Fruit fly (Drosophila melanogaster) whole organism, embryonic: Measurements from ENCODE around the gene CG9737.

Experiments
- Ada2b ChIP-seq: fragments of 200-800 bp; sonication (Bioruptor generic); IDR thresholded peaks from 2 replicates; pipeline ENCODE4 v1.3.6; 2022; ENCODE audit warnings: missing biosample characterization, missing genetic modification characterization
- Atf-2 ChIP-seq: fragments of 200-800 bp; sonication (Bioruptor generic); optimal IDR thresholded peaks from 2 replicates; lab custom pipeline; 2016; ENCODE audit warnings: missing biosample characterization, missing genetic modification characterization
- Atf6 ChIP-seq: fragments of 200-800 bp; sonication (Bioruptor generic); IDR thresholded peaks from 2 replicates; pipeline ENCODE4 v1.3.6; 2022; ENCODE audit warnings: missing biosample characterization, missing genetic modification characterization
- Awh ChIP-seq: fragments of 200-800 bp; sonication (Bioruptor generic); IDR thresholded peaks from 2 replicates; pipeline ENCODE4, ENCODE4 v1.3.6; 2022; ENCODE audit warnings: missing biosample characterization, missing genetic modification characterization
- BtbVII ChIP-seq: fragments of 200-800 bp; sonication (Bioruptor generic); optimal IDR thresholded peaks from 3 replicates; lab custom pipeline; 2017; ENCODE audit warnings: missing biosample characterization, mild to moderate bottlenecking, missing genetic modification characterization
- CG10147 ChIP-seq: fragments of 200-800 bp; sonication (Bioruptor generic); optimal IDR thresholded peaks from 2 replicates; lab custom pipeline; 2019; ENCODE audit warnings: missing biosample characterization, mild to moderate bottlenecking, missing genetic modification characterization, moderate library complexity
- CG12744 ChIP-seq: fragments of 200-800 bp; sonication (Bioruptor generic); optimal IDR thresholded peaks from 2 replicates; lab custom pipeline; 2016; ENCODE audit warnings: missing biosample characterization, missing genetic modification characterization
- CG13775 ChIP-seq: fragments of 200-800 bp; sonication (Bioruptor generic); optimal IDR thresholded peaks from 3 replicates; lab custom pipeline; 2017; ENCODE audit warnings: missing biosample characterization, mild to moderate bottlenecking, missing genetic modification characterization
- CG13894 ChIP-seq: fragments of 200-800 bp; sonication (Bioruptor generic); optimal IDR thresholded peaks from 3 replicates; lab custom pipeline; 2018; ENCODE audit warnings: missing biosample characterization, mild to moderate bottlenecking, missing genetic modification characterization, moderate library complexity
- CG1602 ChIP-seq: fragments of 200-800 bp; sonication (Bioruptor generic); optimal IDR thresholded peaks from 3 replicates; lab custom pipeline; 2016; ENCODE audit warnings: missing biosample characterization, missing genetic modification characterization
- CG2678 ChIP-seq: fragments of 200-800 bp; sonication (Bioruptor generic); optimal IDR thresholded peaks from 3 replicates; lab custom pipeline; 2019; ENCODE audit warnings: missing biosample characterization, mild to moderate bottlenecking, missing genetic modification characterization, moderate library complexity
- CG2889 ChIP-seq: fragments of 200-800 bp; sonication (Bioruptor generic); IDR thresholded peaks from 3 replicates; pipeline ENCODE4 v1.3.6; 2022; ENCODE audit warnings: missing biosample characterization, missing genetic modification characterization
- CG31365 ChIP-seq: fragments of 200-800 bp; sonication (Bioruptor generic); optimal IDR thresholded peaks from 2 replicates; lab custom pipeline; 2018; ENCODE audit warnings: missing biosample characterization, mild to moderate bottlenecking, missing genetic modification characterization
- CG32772 ChIP-seq: fragments of 200-800 bp; sonication (Bioruptor generic); IDR thresholded peaks from 2 replicates; pipeline ENCODE4 v1.3.6; 2022; ENCODE audit warnings: missing biosample characterization, missing genetic modification characterization
- CG3281 ChIP-seq: fragments of 200-800 bp; sonication (Bioruptor generic); optimal IDR thresholded peaks from 3 replicates; lab custom pipeline; 2017; ENCODE audit warnings: missing biosample characterization, mild to moderate bottlenecking, missing genetic modification characterization
- CG34376 ChIP-seq: fragments of 200-800 bp; sonication (Bioruptor generic); optimal IDR thresholded peaks from 2 replicates; lab custom pipeline; 2018; ENCODE audit warnings: missing biosample characterization, mild to moderate bottlenecking, missing genetic modification characterization
- CG3838 ChIP-seq: fragments of 200-800 bp; sonication (Bioruptor generic); optimal IDR thresholded peaks from 3 replicates; lab custom pipeline; 2016; ENCODE audit warnings: missing biosample characterization, missing genetic modification characterization
- CG3995 ChIP-seq: fragments of 200-800 bp; sonication (Bioruptor generic); optimal IDR thresholded peaks from 3 replicates; lab custom pipeline; 2016; ENCODE audit warnings: missing biosample characterization, missing genetic modification characterization
- CG6683 ChIP-seq: fragments of 200-800 bp; sonication (Bioruptor generic); optimal IDR thresholded peaks from 2 replicates; lab custom pipeline; 2017; ENCODE audit warnings: missing biosample characterization, mild to moderate bottlenecking, missing genetic modification characterization, missing genetic modification reagents
- D ChIP-seq, 2 experiments: fragments of 200-800 bp in 1 of 2; fragments of >200 bp in 1 of 2; sonication (Bioruptor generic) in 1 of 2; optimal IDR thresholded peaks; 2 replicates in 1 of 2; 3 replicates in 1 of 2; lab custom pipeline; 2017; ENCODE audit warnings: mild to moderate bottlenecking in 1 of 2, missing biosample characterization in 1 of 2, missing genetic modification characterization in 1 of 2, missing genetic modification reagents in 1 of 2
- Dek ChIP-seq: fragments of 200-800 bp; sonication (Bioruptor generic); optimal IDR thresholded peaks from 3 replicates; lab custom pipeline; 2019; ENCODE audit warnings: missing biosample characterization, mild to moderate bottlenecking, missing genetic modification characterization, moderate library complexity
- Dfd ChIP-seq, 2 experiments: fragments of >200 bp; optimal IDR thresholded peaks; 2 replicates each; lab custom pipeline; 2017; ENCODE audit warnings: missing biosample characterization in 2 of 2, missing genetic modification characterization in 2 of 2
- Dref ChIP-seq: fragments of 200-800 bp; sonication (Bioruptor generic); IDR thresholded peaks from 2 replicates; pipeline ENCODE4 v1.3.6; 2022; ENCODE audit warnings: missing biosample characterization, missing genetic modification characterization
- Elba2 ChIP-seq: fragments of 200-800 bp; sonication (Bioruptor generic); optimal IDR thresholded peaks from 3 replicates; lab custom pipeline; 2016; ENCODE audit warnings: missing biosample characterization, missing genetic modification characterization
- HLH3B ChIP-seq: fragments of 200-800 bp; sonication (Bioruptor generic); IDR thresholded peaks from 2 replicates; pipeline ENCODE4 v1.3.6; 2022; ENCODE audit warnings: missing biosample characterization, missing genetic modification characterization
- Hsf ChIP-seq: fragments of 200-800 bp; sonication (Bioruptor generic); optimal IDR thresholded peaks from 3 replicates; lab custom pipeline; 2016; ENCODE audit warnings: missing biosample characterization, missing genetic modification characterization
- NC2α ChIP-seq: fragments of 200-800 bp; sonication (Bioruptor generic); optimal IDR thresholded peaks from 2 replicates; lab custom pipeline; 2016; ENCODE audit warnings: missing biosample characterization, missing genetic modification characterization
- Oaz ChIP-seq: fragments of 200-800 bp; sonication (Bioruptor generic); IDR thresholded peaks from 2 replicates; pipeline ENCODE4 v1.3.6; 2022; ENCODE audit warnings: missing biosample characterization, missing genetic modification characterization
- Opbp ChIP-seq: fragments of 200-800 bp; sonication (Bioruptor generic); IDR thresholded peaks from 3 replicates; pipeline ENCODE4 v1.3.6; 2022; ENCODE audit warnings: missing biosample characterization, missing genetic modification characterization; ENCODE audit not compliant: partially characterized antibody
- PHDP ChIP-seq: fragments of 200-800 bp; sonication (Bioruptor generic); optimal IDR thresholded peaks from 3 replicates; lab custom pipeline; 2018; ENCODE audit warnings: missing biosample characterization, mild to moderate bottlenecking, missing genetic modification characterization, moderate library complexity
- Ravus ChIP-seq: fragments of 200-800 bp; sonication (Bioruptor generic); IDR thresholded peaks from 2 replicates; pipeline ENCODE4 v1.3.6; 2022; ENCODE audit warnings: missing biosample characterization, missing genetic modification characterization
- Rfx ChIP-seq: fragments of 200-800 bp; sonication (Bioruptor generic); IDR thresholded peaks from 2 replicates; pipeline ENCODE4 v1.3.6; 2022; ENCODE audit warnings: missing biosample characterization, missing genetic modification characterization
- Rx ChIP-seq: fragments of 200-800 bp; sonication (Bioruptor generic); IDR thresholded peaks from 2 replicates; pipeline ENCODE4 v1.3.6; 2022; ENCODE audit warnings: missing biosample characterization, missing genetic modification characterization
- Side ChIP-seq: fragments of 200-800 bp; sonication (Bioruptor generic); optimal IDR thresholded peaks from 2 replicates; lab custom pipeline; 2016; ENCODE audit warnings: missing biosample characterization, missing genetic modification characterization
- Sry-δ ChIP-seq: fragments of 200-800 bp; sonication (Bioruptor generic); optimal IDR thresholded peaks from 2 replicates; lab custom pipeline; 2016; ENCODE audit warnings: missing biosample characterization, missing genetic modification characterization
- Usf ChIP-seq: fragments of 200-800 bp; sonication (Bioruptor generic); optimal IDR thresholded peaks from 2 replicates; lab custom pipeline; 2017; ENCODE audit warnings: missing genotype, missing biosample characterization, missing genetic modification characterization
- ab ChIP-seq: fragments of 200-800 bp; sonication (Bioruptor generic); optimal IDR thresholded peaks from 2 replicates; lab custom pipeline; 2016; ENCODE audit warnings: missing biosample characterization, missing genetic modification characterization
- ase ChIP-seq: fragments of 200-800 bp; sonication (Bioruptor generic); IDR thresholded peaks from 3 replicates; pipeline ENCODE4 v1.3.6; 2022; ENCODE audit warnings: missing biosample characterization, missing genetic modification characterization
- crp ChIP-seq, 2 experiments: fragments of 200-800 bp; sonication (Bioruptor generic); optimal IDR thresholded peaks; 2 replicates in 1 of 2; 3 replicates in 1 of 2; lab custom pipeline; 2017; ENCODE audit warnings: missing biosample characterization in 2 of 2, missing genetic modification characterization in 2 of 2, mild to moderate bottlenecking in 1 of 2, moderate library complexity in 1 of 2
- exex ChIP-seq: fragments of 200-800 bp; sonication (Bioruptor generic); optimal IDR thresholded peaks from 4 replicates; lab custom pipeline; 2018; ENCODE audit warnings: missing biosample characterization, mild to moderate bottlenecking, missing genetic modification characterization, moderate library complexity
- gcm2 ChIP-seq: fragments of 200-800 bp; sonication (Bioruptor generic); optimal IDR thresholded peaks from 2 replicates; lab custom pipeline; 2016; ENCODE audit warnings: missing biosample characterization, missing genetic modification characterization
- h ChIP-seq: fragments of >200 bp; optimal IDR thresholded peaks from 2 replicates; lab custom pipeline; 2017
- ind ChIP-seq: fragments of 200-800 bp; sonication (Bioruptor generic); optimal IDR thresholded peaks from 3 replicates; lab custom pipeline; 2016; ENCODE audit warnings: missing biosample characterization, missing genetic modification characterization
- insv ChIP-seq, 2 experiments: fragments of 200-800 bp; sonication (Bioruptor generic); optimal IDR thresholded peaks; 3 replicates each; lab custom pipeline; 2016 to 2018; ENCODE audit warnings: missing biosample characterization in 2 of 2, missing genetic modification characterization in 2 of 2
- mam ChIP-seq: fragments of 200-800 bp; sonication (Bioruptor generic); optimal IDR thresholded peaks from 3 replicates; lab custom pipeline; 2016; ENCODE audit warnings: missing biosample characterization, missing genetic modification characterization
- rib ChIP-seq: fragments of 200-800 bp; sonication (Bioruptor generic); IDR thresholded peaks from 2 replicates; pipeline ENCODE4 v1.3.6; 2022; ENCODE audit warnings: missing biosample characterization, missing genetic modification characterization
- ro ChIP-seq: fragments of 200-800 bp; sonication (Bioruptor generic); IDR thresholded peaks from 2 replicates; pipeline ENCODE4 v1.3.6; 2022; ENCODE audit warnings: missing biosample characterization, missing genetic modification characterization
- stwl ChIP-seq: fragments of 200-800 bp; sonication (Bioruptor generic); optimal IDR thresholded peaks from 3 replicates; lab custom pipeline; 2018; ENCODE audit warnings: missing biosample characterization, mild to moderate bottlenecking, missing genetic modification characterization, moderate library complexity
- tna ChIP-seq: fragments of 200-800 bp; sonication (Bioruptor generic); IDR thresholded peaks from 2 replicates; pipeline ENCODE4 v1.3.6; 2022; ENCODE audit warnings: missing biosample characterization, missing genetic modification characterization; ENCODE audit not compliant: partially characterized antibody
- twi ChIP-seq: fragments of 200-800 bp; optimal IDR thresholded peaks from 2 replicates; lab custom pipeline; 2019; ENCODE audit warnings: missing biosample characterization, mild to moderate bottlenecking, missing genetic modification characterization, moderate library complexity
- vvl ChIP-seq: fragments of 200-800 bp; sonication (Bioruptor generic); IDR thresholded peaks from 2 replicates; pipeline ENCODE4 v1.3.6; 2022; ENCODE audit warnings: missing biosample characterization, missing genetic modification characterization

CG9737 gene

dm6 chr3R:30195606-30196049, 47.5 kb downstream of the CG9737 start (continued):
- TF ChIP-seq tna (0 out of 2 replicates have a peak, but pooled peaks have one; percentile 25), mam (no peak), CG1602 (GFP tag; lab: Kevin White, UChicago) (no peak), Ravus (no peak), CG10147 (GFP tag; lab: Kevin White, UChicago) (peak; percentile 41), Usf (peak; percentile 8), ab (no peak), PHDP (tag; lab: Kevin White, UChicago) (peak; percentile 47), stwl (no peak), CG13775 (GFP tag; lab: Kevin White, UChicago) (no peak), Hsf (GFP tag; lab: Kevin White, UChicago) (peak; percentile 46), Oaz (GFP tag; lab: Robert Waterston, UW) (0 out of 2 replicates have a peak, but pooled peaks have one; percentile 14), exex (peak; percentile 26), rib (peak; percentile 80; the same call in 1 of the 2 replicates), Sry-δ (GFP tag; lab: Kevin White, UChicago) (peak; percentile 5), CG6683 (GFP tag; lab: Kevin White, UChicago) (peak; percentile 10), Rx (0 out of 2 replicates have a peak, but pooled peaks have one; percentile 16), ase (GFP tag; lab: Robert Waterston, UW) (peak; percentile 43; the same call in 1 of the 3 replicates), NC2α (GFP tag; lab: Kevin White, UChicago) (no peak), crp (GFP tag; optimal IDR thresholded peaks at IDR 0.05; lab: Kevin White, UChicago) (no peak), Dek (tag; lab: Kevin White, UChicago) (peak; percentile 46), Rfx (GFP tag; lab: Robert Waterston, UW) (peak; percentile 88), CG2889 (GFP tag; lab: Robert Waterston, UW) (0 out of 3 replicates have a peak, but pooled peaks have one; percentile 4), CG32772 (GFP tag; lab: Robert Waterston, UW) (0 out of 2 replicates have a peak, but pooled peaks have one; percentile 20), CG13894 (tag; lab: Kevin White, UChicago) (peak; percentile 1), Side (GFP tag; lab: Kevin White, UChicago) (peak; percentile 5), Awh (GFP tag; lab: Robert Waterston, UW) (0 out of 2 replicates have a peak, but pooled peaks have one; percentile 5), BtbVII (GFP tag; lab: Kevin White, UChicago) (no peak), ind (peak; percentile 41), insv (GFP tag; optimal IDR thresholded peaks at IDR 0.05; lab: Kevin White, UChicago) (no peak), Ada2b (GFP tag; lab: Robert Waterston, UW) (peak; percentile 45), CG31365 (tag; lab: Kevin White, UChicago) (peak; percentile 58), Elba2 (GFP tag; lab: Kevin White, UChicago) (no peak), twi (tag; lab: Kevin White, UChicago) (no peak), vvl (peak; percentile 75), Atf6 (peak; percentile 15; the same call in 1 of the 2 replicates), Atf-2 (GFP tag; lab: Kevin White, UChicago) (no peak), CG2678 (peak; percentile 59), D (optimal IDR thresholded peaks at IDR 0.05; lab: Kevin White, UChicago) (no peak), D (GFP tag; optimal IDR thresholded peaks at IDR 0.05; lab: Kevin White, UChicago) (no peak), Dref (GFP tag; lab: Robert Waterston, UW) (peak; percentile 28; the same call in 1 of the 2 replicates), CG3838 (GFP tag; lab: Kevin White, UChicago) (no peak), gcm2 (GFP tag; lab: Kevin White, UChicago) (no peak), h (lab: Kevin White, UChicago) (no peak), ro (no peak), CG3995 (GFP tag; lab: Kevin White, UChicago) (no peak), Opbp (GFP tag; lab: Robert Waterston, UW) (no peak), CG12744 (GFP tag; lab: Kevin White, UChicago) (peak; percentile 2), CG34376 (GFP tag; lab: Kevin White, UChicago) (peak; percentile 31), HLH3B (GFP tag; lab: Robert Waterston, UW) (no peak), Dfd (GFP tag; optimal IDR thresholded peaks at IDR 0.05; lab: Kevin White, UChicago) (no peak), CG3281 (peak; percentile 57)
